Fruit fly (Drosophila melanogaster) whole organism, embryonic: Measurements from ENCODE around the gene sac.

Source experiments
- CG10565 ChIP-seq: fragments of 200-800 bp; sonication (Bioruptor generic); optimal IDR thresholded peaks from 3 replicates; lab custom pipeline; 2016; ENCODE audit warnings: missing biosample characterization, mild to moderate bottlenecking, missing genetic modification characterization
- CG11560 ChIP-seq: fragments of 200-800 bp; sonication (Bioruptor generic); IDR thresholded peaks from 3 replicates; pipeline ENCODE4 v1.3.6; 2022; ENCODE audit warnings: missing biosample characterization, missing genetic modification characterization
- CG14014 ChIP-seq: fragments of 200-800 bp; sonication (Bioruptor generic); IDR thresholded peaks from 2 replicates; pipeline ENCODE4 v1.3.6; 2022; ENCODE audit warnings: missing biosample characterization, missing genetic modification characterization
- CG15011 ChIP-seq: fragments of 200-800 bp; sonication (Bioruptor generic); optimal IDR thresholded peaks from 3 replicates; lab custom pipeline; 2018; ENCODE audit warnings: missing biosample characterization, mild to moderate bottlenecking, missing genetic modification characterization
- CG18011 ChIP-seq: fragments of 200-800 bp; sonication (Bioruptor generic); optimal IDR thresholded peaks from 2 replicates; lab custom pipeline; 2017; ENCODE audit warnings: missing biosample characterization, missing genetic modification characterization, mild to moderate bottlenecking, moderate library complexity, missing genotype
- CG30020 ChIP-seq: fragments of 200-800 bp; optimal IDR thresholded peaks from 2 replicates; lab custom pipeline; 2019; ENCODE audit warnings: missing biosample characterization, mild to moderate bottlenecking, missing genetic modification characterization, moderate library complexity
- CG33213 ChIP-seq: fragments of 200-800 bp; sonication (Bioruptor generic); optimal IDR thresholded peaks from 3 replicates; lab custom pipeline; 2016; ENCODE audit warnings: missing biosample characterization, missing genetic modification characterization
- CG3407 ChIP-seq: fragments of 200-800 bp; sonication (Bioruptor generic); optimal IDR thresholded peaks from 2 replicates; lab custom pipeline; 2018; ENCODE audit warnings: missing biosample characterization, mild to moderate bottlenecking, missing genetic modification characterization
- CG7839 ChIP-seq: fragments of 200-800 bp; sonication (Bioruptor generic); optimal IDR thresholded peaks from 3 replicates; lab custom pipeline; 2018; ENCODE audit warnings: missing biosample characterization, mild to moderate bottlenecking, missing genetic modification characterization, moderate library complexity
- CG7987 ChIP-seq: fragments of 200-800 bp; sonication (Bioruptor generic); optimal IDR thresholded peaks from 2 replicates; lab custom pipeline; 2018; ENCODE audit warnings: missing biosample characterization, mild to moderate bottlenecking, missing genetic modification characterization, moderate library complexity
- Chrac-16 ChIP-seq: fragments of 200-800 bp; sonication (Bioruptor generic); optimal IDR thresholded peaks from 3 replicates; lab custom pipeline; 2016; ENCODE audit warnings: missing biosample characterization, missing genetic modification characterization
- Deaf1 ChIP-seq: fragments of 200-800 bp; optimal IDR thresholded peaks from 3 replicates; lab custom pipeline; 2019; ENCODE audit warnings: missing biosample characterization, mild to moderate bottlenecking, missing genetic modification characterization, moderate library complexity
- Dp ChIP-seq: fragments of 200-800 bp; sonication (Bioruptor generic); optimal IDR thresholded peaks from 2 replicates; lab custom pipeline; 2018; ENCODE audit warnings: missing biosample characterization, mild to moderate bottlenecking, missing genetic modification characterization, moderate library complexity
- Eip74EF ChIP-seq, 2 experiments: fragments of 200-800 bp in 1 of 2; fragments of >200 bp in 1 of 2; sonication (Bioruptor generic) in 1 of 2; optimal IDR thresholded peaks; 2 replicates each; lab custom pipeline; 2017 to 2019; ENCODE audit warnings: missing biosample characterization in 2 of 2, missing genetic modification characterization in 2 of 2, mild to moderate bottlenecking in 1 of 2, moderate library complexity in 1 of 2
- Fer3 ChIP-seq: fragments of 200-800 bp; sonication (Bioruptor generic); optimal IDR thresholded peaks from 2 replicates; lab custom pipeline; 2018; ENCODE audit warnings: missing biosample characterization, mild to moderate bottlenecking, missing genetic modification characterization, moderate library complexity
- GATAe ChIP-seq: fragments of 200-800 bp; sonication (Bioruptor generic); conservative IDR thresholded peaks from 2 replicates; pipeline ENCODE4 v1.3.6; 2022; ENCODE audit warnings: missing biosample characterization, missing genetic modification characterization
- HHEX ChIP-seq: fragments of 200-800 bp; sonication (Bioruptor generic); optimal IDR thresholded peaks from 3 replicates; lab custom pipeline; 2017; ENCODE audit warnings: missing biosample characterization, mild to moderate bottlenecking, missing genetic modification characterization, missing genetic modification reagents
- HLH4C ChIP-seq: fragments of 200-800 bp; sonication (Bioruptor generic); IDR thresholded peaks from 3 replicates; pipeline ENCODE4 v1.3.6; 2022; ENCODE audit warnings: missing biosample characterization, missing genetic modification characterization; ENCODE audit not compliant: partially characterized antibody
- Hey ChIP-seq: fragments of 200-800 bp; sonication (Bioruptor generic); optimal IDR thresholded peaks from 3 replicates; lab custom pipeline; 2018; ENCODE audit warnings: missing biosample characterization, mild to moderate bottlenecking, missing genetic modification characterization
- Lhr ChIP-seq: fragments of 200-800 bp; sonication (Bioruptor generic); optimal IDR thresholded peaks from 3 replicates; lab custom pipeline; 2017; ENCODE audit warnings: mild to moderate bottlenecking, missing biosample characterization, missing genetic modification reagents, missing genetic modification characterization
- Mad ChIP-seq: fragments of 200-800 bp; sonication (Bioruptor generic); optimal IDR thresholded peaks from 2 replicates; lab custom pipeline; 2016; ENCODE audit warnings: missing biosample characterization, missing genetic modification characterization
- Nf-YC ChIP-seq: fragments of 200-800 bp; optimal IDR thresholded peaks from 3 replicates; lab custom pipeline; 2019; ENCODE audit warnings: missing biosample characterization, mild to moderate bottlenecking, missing genetic modification characterization, moderate library complexity
- Ravus ChIP-seq: fragments of 200-800 bp; sonication (Bioruptor generic); IDR thresholded peaks from 2 replicates; pipeline ENCODE4 v1.3.6; 2022; ENCODE audit warnings: missing biosample characterization, missing genetic modification characterization
- Sox100B ChIP-seq: fragments of 200-800 bp; sonication (Bioruptor generic); optimal IDR thresholded peaks from 3 replicates; lab custom pipeline; 2018; ENCODE audit warnings: missing biosample characterization, mild to moderate bottlenecking, missing genetic modification characterization
- al ChIP-seq: fragments of 200-800 bp; sonication (Bioruptor generic); IDR thresholded peaks from 2 replicates; pipeline ENCODE4 v1.3.6; 2022; ENCODE audit warnings: missing biosample characterization, missing genetic modification characterization
- ap ChIP-seq: fragments of 200-800 bp; sonication (Bioruptor generic); IDR thresholded peaks from 2 replicates; pipeline ENCODE4 v1.3.6; 2022; ENCODE audit warnings: missing biosample characterization, missing genetic modification characterization
- bcd ChIP-seq: fragments of 200-800 bp; sonication (Bioruptor generic); optimal IDR thresholded peaks from 2 replicates; lab custom pipeline; 2017; ENCODE audit warnings: missing biosample characterization, mild to moderate bottlenecking, missing genetic modification characterization
- br ChIP-seq: fragments of >200 bp; optimal IDR thresholded peaks from 2 replicates; lab custom pipeline; 2017
- chif ChIP-seq, 2 experiments: fragments of 200-800 bp; sonication (Bioruptor generic); optimal IDR thresholded peaks; 3 replicates each; lab custom pipeline; 2016; ENCODE audit warnings: missing biosample characterization in 2 of 2, missing genetic modification characterization in 2 of 2
- dpn ChIP-seq, 2 experiments: fragments of 200-800 bp; sonication (Bioruptor generic); optimal IDR thresholded peaks; 3 replicates each; lab custom pipeline; 2016; ENCODE audit warnings: missing biosample characterization in 2 of 2, missing genetic modification characterization in 2 of 2
- emc ChIP-seq: fragments of 200-800 bp; sonication (Bioruptor generic); optimal IDR thresholded peaks from 2 replicates; lab custom pipeline; 2016; ENCODE audit warnings: missing biosample characterization, missing genetic modification characterization
- en ChIP-seq: fragments of 200-800 bp; sonication (Bioruptor generic); optimal IDR thresholded peaks from 2 replicates; lab custom pipeline; 2016; ENCODE audit warnings: missing biosample characterization, missing genetic modification characterization
- fd64A ChIP-seq: fragments of 200-800 bp; sonication (Bioruptor generic); optimal IDR thresholded peaks from 3 replicates; lab custom pipeline; 2018; ENCODE audit warnings: missing biosample characterization, mild to moderate bottlenecking, missing genetic modification characterization
- fd96Cb ChIP-seq: fragments of 200-800 bp; sonication (Bioruptor generic); optimal IDR thresholded peaks from 2 replicates; lab custom pipeline; 2018; ENCODE audit warnings: missing biosample characterization, mild to moderate bottlenecking, missing genetic modification characterization, moderate library complexity
- gcm ChIP-seq: fragments of 200-800 bp; sonication (Bioruptor generic); optimal IDR thresholded peaks from 2 replicates; lab custom pipeline; 2019; ENCODE audit warnings: missing biosample characterization, mild to moderate bottlenecking, missing genetic modification characterization, moderate library complexity
- grau ChIP-seq: fragments of 200-800 bp; optimal IDR thresholded peaks from 3 replicates; lab custom pipeline; 2019; ENCODE audit warnings: missing biosample characterization, mild to moderate bottlenecking, missing genetic modification characterization, moderate library complexity
- gt ChIP-seq: fragments of 200-800 bp; sonication (Bioruptor generic); IDR thresholded peaks from 2 replicates; pipeline ENCODE4 v1.3.6; 2022; ENCODE audit warnings: missing biosample characterization, missing genetic modification characterization
- jigr1 ChIP-seq: fragments of 200-800 bp; sonication (Bioruptor generic); IDR thresholded peaks from 3 replicates; pipeline ENCODE4 v1.3.6; 2022; ENCODE audit warnings: missing biosample characterization, missing genetic modification characterization
- jumu ChIP-seq: fragments of 200-800 bp; sonication (Bioruptor generic); optimal IDR thresholded peaks from 3 replicates; lab custom pipeline; 2016; ENCODE audit warnings: missing biosample characterization, missing genetic modification characterization
- lola ChIP-seq, 3 experiments: fragments of >200 bp in 2 of 3; fragments of 200-800 bp in 1 of 3; sonication (Bioruptor generic) in 1 of 3; optimal IDR thresholded peaks; 2 replicates each; lab custom pipeline; 2017 to 2019; ENCODE audit warnings: missing biosample characterization in 3 of 3, missing genetic modification characterization in 3 of 3, mild to moderate bottlenecking in 1 of 3, moderate library complexity in 1 of 3
- mirr ChIP-seq: fragments of 200-800 bp; sonication (Bioruptor generic); optimal IDR thresholded peaks from 3 replicates; lab custom pipeline; 2018; ENCODE audit warnings: missing biosample characterization, mild to moderate bottlenecking, missing genetic modification characterization
- nom ChIP-seq: fragments of 200-800 bp; sonication (Bioruptor generic); optimal IDR thresholded peaks from 2 replicates; lab custom pipeline; 2017; ENCODE audit warnings: missing biosample characterization, missing genetic modification characterization, mild to moderate bottlenecking, moderate library complexity, missing genetic modification reagents
- pnt ChIP-seq: fragments of 200-800 bp; sonication (Bioruptor generic); optimal IDR thresholded peaks from 3 replicates; lab custom pipeline; 2016; ENCODE audit warnings: missing biosample characterization, missing genetic modification characterization
- rib ChIP-seq: fragments of 200-800 bp; sonication (Bioruptor generic); IDR thresholded peaks from 2 replicates; pipeline ENCODE4 v1.3.6; 2022; ENCODE audit warnings: missing biosample characterization, missing genetic modification characterization
- scrt ChIP-seq: fragments of 200-800 bp; sonication (Bioruptor generic); optimal IDR thresholded peaks from 2 replicates; lab custom pipeline; 2018; ENCODE audit warnings: missing biosample characterization, mild to moderate bottlenecking, missing genetic modification characterization, moderate library complexity
- slbo ChIP-seq: fragments of 200-800 bp; sonication (Bioruptor generic); IDR thresholded peaks from 2 replicates; pipeline ENCODE4 v1.3.6; 2022; ENCODE audit warnings: missing biosample characterization, missing genetic modification characterization
- sob ChIP-seq: fragments of 200-800 bp; sonication (Bioruptor generic); IDR thresholded peaks from 2 replicates; pipeline ENCODE4 v1.3.6; 2022; ENCODE audit warnings: missing biosample characterization, missing genetic modification characterization
- z ChIP-seq: fragments of 200-800 bp; sonication (Bioruptor generic); IDR thresholded peaks from 3 replicates; pipeline ENCODE4 v1.3.6; 2022; ENCODE audit warnings: missing biosample characterization, missing genetic modification characterization
- zen ChIP-seq: fragments of 200-800 bp; sonication (Bioruptor generic); optimal IDR thresholded peaks from 3 replicates; lab custom pipeline; 2018; ENCODE audit warnings: missing biosample characterization, mild to moderate bottlenecking, missing genetic modification characterization, moderate library complexity

Gene sac

dm6 chr3R:4433441-4434077 is 47.1 kb upstream of the sac start, which contains the start of the genes eIF3a and CG1074 (continued):
- TF ChIP-seq CG7839 (tag; lab: Kevin White, UChicago) (no peak), z (GFP tag; lab: Robert Waterston, UW) (no peak), Eip74EF (GFP tag; optimal IDR thresholded peaks at IDR 0.05; lab: Kevin White, UChicago) (peak in 1 of 2 experiments; percentile 14), emc (peak; percentile 28), jumu (GFP tag; lab: Kevin White, UChicago) (peak; percentile 42), pnt (no peak), CG33213 (GFP tag; lab: Kevin White, UChicago) (peak; percentile 78), Deaf1 (tag; lab: Kevin White, UChicago) (peak; percentile 71), dpn (GFP tag; optimal IDR thresholded peaks at IDR 0.05; lab: Kevin White, UChicago) (peak; percentile 40 to 73), Sox100B (GFP tag; lab: Kevin White, UChicago) (no peak), fd64A (GFP tag; lab: Kevin White, UChicago) (peak; percentile 60), grau (tag; lab: Kevin White, UChicago) (peak; percentile 64), Fer3 (tag; lab: Kevin White, UChicago) (peak; percentile 64), mirr (GFP tag; lab: Kevin White, UChicago) (peak; percentile 85), Chrac-16 (GFP tag; lab: Kevin White, UChicago) (peak; percentile 27), Hey (tag; lab: Kevin White, UChicago) (no peak), jigr1 (GFP tag; lab: Robert Waterston, UW) (no peak), rib (GFP tag; lab: Robert Waterston, UW) (peak; percentile 80), slbo (GFP tag; lab: Robert Waterston, UW) (peak; percentile 74), al (GFP tag; lab: Robert Waterston, UW) (peak; percentile 21; the same call in 1 of the 2 replicates), CG30020 (peak; percentile 80), zen (tag; lab: Kevin White, UChicago) (peak; percentile 84), ap (GFP tag; lab: Robert Waterston, UW) (no peak), bcd (GFP tag; lab: Kevin White, UChicago) (peak; percentile 73), CG15011 (GFP tag; lab: Kevin White, UChicago) (no peak), GATAe (GFP tag; lab: Robert Waterston, UW) (no peak), Lhr (peak; percentile 68), Dp (GFP tag; lab: Kevin White, UChicago) (peak; percentile 51), CG7987 (GFP tag; lab: Kevin White, UChicago) (peak; percentile 89), CG18011 (GFP tag; lab: Kevin White, UChicago) (peak; percentile 69), fd96Cb (tag; lab: Kevin White, UChicago) (peak; percentile 19), CG10565 (GFP tag; lab: Kevin White, UChicago) (no peak), gt (GFP tag; lab: Robert Waterston, UW) (peak; percentile 7; the same call in 1 of the 2 replicates), br (lab: Kevin White, UChicago) (no peak), CG3407 (GFP tag; lab: Kevin White, UChicago) (peak; percentile 50), nom (GFP tag; lab: Kevin White, UChicago) (peak; percentile 83), CG14014 (GFP tag; lab: Robert Waterston, UW) (peak; percentile 58; the same call in 1 of the 2 replicates), en (GFP tag; lab: Kevin White, UChicago) (no peak), HHEX (GFP tag; lab: Kevin White, UChicago) (peak; percentile 74), sob (GFP tag; lab: Robert Waterston, UW) (peak; percentile 86), CG11560 (tag; lab: Robert Waterston, UW) (no peak), gcm (GFP tag; lab: Kevin White, UChicago) (peak; percentile 47), scrt (peak; percentile 50), HLH4C (peak; percentile 95), Mad (GFP tag; lab: Kevin White, UChicago) (peak; percentile 73), Nf-YC (tag; lab: Kevin White, UChicago) (peak; percentile 64), lola (GFP tag; optimal IDR thresholded peaks at IDR 0.05; lab: Kevin White, UChicago) (peak in 1 of 3 experiments; percentile 2), chif (GFP tag; optimal IDR thresholded peaks at IDR 0.05; lab: Kevin White, UChicago) (peak in 1 of 2 experiments; percentile 46), Ravus (GFP tag; lab: Robert Waterston, UW) (no peak)
